Worm (Caenorhabditis elegans) whole organism, L2 larva: Measurements from ENCODE around the gene srd-74.
"Not testable (repeated sequence)": the region's sequence is repeated elsewhere in the genome, so short reads cannot be mapped to it uniquely, and the experiment has no call there.

Experiments
- C34F6.9 ChIP-seq: fragments of 150-350 bp; optimal IDR thresholded peaks from 2 replicates; lab custom pipeline; 2014; ENCODE audit warnings: missing biosample characterization, missing genetic modification characterization
- F13H6.1 ChIP-seq: sonication (generic microtip); optimal IDR thresholded peaks from 2 replicates; lab custom pipeline; 2016; ENCODE audit warnings: missing genetic modification characterization, missing compliant biosample characterization
- R02D3.7 ChIP-seq: fragments of 150-350 bp; optimal IDR thresholded peaks from 2 replicates; lab custom pipeline; 2014; ENCODE audit warnings: missing biosample characterization, missing genetic modification characterization
- Y55F3AM.14 ChIP-seq: fragments of 200-800 bp; sonication (Bioruptor generic); optimal IDR thresholded peaks from 2 replicates; lab custom pipeline; 2018; ENCODE audit warnings: mild to moderate bottlenecking, missing genetic modification characterization, missing compliant biosample characterization
- alr-1 ChIP-seq: fragments of 150-350 bp; optimal IDR thresholded peaks from 2 replicates; lab custom pipeline; 2014; ENCODE audit warnings: missing biosample characterization, missing genetic modification characterization
- aly-2 ChIP-seq: fragments of 150-350 bp; optimal IDR thresholded peaks from 2 replicates; lab custom pipeline; 2014; ENCODE audit warnings: missing biosample characterization, missing genetic modification characterization
- blmp-1 ChIP-seq: sonication (generic microtip); optimal IDR thresholded peaks from 2 replicates; lab custom pipeline; 2017; ENCODE audit warnings: missing genetic modification characterization, mild to moderate bottlenecking, missing compliant biosample characterization, antibody characterized with exemption, moderate library complexity; ENCODE audit not compliant: insufficient read depth
- ceh-16 ChIP-seq: fragments of 150-350 bp; optimal IDR thresholded peaks from 2 replicates; lab custom pipeline; 2014; ENCODE audit warnings: missing biosample characterization, missing genetic modification characterization
- ceh-82 ChIP-seq: fragments of 150-350 bp; optimal IDR thresholded peaks from 2 replicates; lab custom pipeline; 2014; ENCODE audit warnings: missing biosample characterization, missing genetic modification characterization
- crh-2 ChIP-seq: sonication (generic microtip); optimal IDR thresholded peaks from 2 replicates; lab custom pipeline; 2017; ENCODE audit warnings: missing biosample characterization, missing genetic modification characterization
- elt-1 ChIP-seq: fragments of 150-350 bp; optimal IDR thresholded peaks from 2 replicates; lab custom pipeline; 2014; ENCODE audit warnings: missing biosample characterization, missing genetic modification characterization
- elt-3 ChIP-seq: sonication (generic microtip); optimal IDR thresholded peaks from 2 replicates; lab custom pipeline; 2017; ENCODE audit warnings: missing biosample characterization, missing genetic modification characterization
- fos-1 ChIP-seq: fragments of 150-350 bp; optimal IDR thresholded peaks from 2 replicates; lab custom pipeline; 2014; ENCODE audit warnings: missing biosample characterization, missing genetic modification characterization
- gmeb-1 ChIP-seq: fragments of 150-350 bp; optimal IDR thresholded peaks from 2 replicates; lab custom pipeline; 2014; ENCODE audit warnings: missing biosample characterization, missing genetic modification characterization
- lin-13 ChIP-seq: fragments of 150-350 bp; optimal IDR thresholded peaks from 2 replicates; lab custom pipeline; 2014; ENCODE audit warnings: missing biosample characterization, missing genetic modification reagents, missing genetic modification characterization
- lsy-2 ChIP-seq, 2 experiments: fragments of 150-350 bp in 1 of 2; sonication (generic microtip) in 1 of 2; optimal IDR thresholded peaks; 2 replicates each; lab custom pipeline; 2014 to 2017; ENCODE audit warnings: missing biosample characterization in 2 of 2, missing genetic modification characterization in 2 of 2
- mab-5 ChIP-seq: fragments of 150-350 bp; optimal IDR thresholded peaks from 2 replicates; lab custom pipeline; 2014; ENCODE audit warnings: missing biosample characterization, missing genetic modification characterization
- mdl-1 ChIP-seq, 2 experiments: fragments of 150-350 bp in 1 of 2; sonication (generic microtip) in 1 of 2; optimal IDR thresholded peaks; 2 replicates each; lab custom pipeline; 2017; ENCODE audit warnings: missing biosample characterization in 2 of 2, missing genetic modification characterization in 2 of 2
- nhr-10 ChIP-seq: sonication (generic microtip); optimal IDR thresholded peaks from 2 replicates; lab custom pipeline; 2017; ENCODE audit warnings: missing biosample characterization, missing genetic modification characterization
- nhr-12 ChIP-seq: fragments of 150-350 bp; optimal IDR thresholded peaks from 2 replicates; lab custom pipeline; 2014; ENCODE audit warnings: missing biosample characterization, missing genetic modification characterization
- nhr-129 ChIP-seq: fragments of 150-350 bp; optimal IDR thresholded peaks from 2 replicates; lab custom pipeline; 2014; ENCODE audit warnings: missing biosample characterization, missing genetic modification characterization
- nhr-21 ChIP-seq: fragments of 150-350 bp; optimal IDR thresholded peaks from 2 replicates; lab custom pipeline; 2014; ENCODE audit warnings: missing biosample characterization, missing genetic modification characterization
- nhr-23 ChIP-seq: fragments of 150-350 bp; optimal IDR thresholded peaks from 2 replicates; lab custom pipeline; 2014; ENCODE audit warnings: missing biosample characterization, missing genetic modification reagents, missing genetic modification characterization
- nhr-237 ChIP-seq: fragments of 150-350 bp; optimal IDR thresholded peaks from 2 replicates; lab custom pipeline; 2014; ENCODE audit warnings: missing biosample characterization, missing genetic modification characterization
- nhr-25 ChIP-seq: fragments of 150-350 bp; sonication (generic microtip); optimal IDR thresholded peaks from 3 replicates; lab custom pipeline; 2014; ENCODE audit warnings: missing biosample characterization, missing genetic modification characterization
- nhr-6 ChIP-seq: fragments of 150-350 bp; optimal IDR thresholded peaks from 2 replicates; lab custom pipeline; 2014; ENCODE audit warnings: missing biosample characterization, missing genetic modification characterization
- nhr-77 ChIP-seq: fragments of 150-350 bp; optimal IDR thresholded peaks from 2 replicates; lab custom pipeline; 2014; ENCODE audit warnings: missing biosample characterization, missing genetic modification characterization
- sem-4 ChIP-seq: fragments of 150-350 bp; optimal IDR thresholded peaks from 2 replicates; lab custom pipeline; 2014; ENCODE audit warnings: missing biosample characterization, missing genetic modification reagents, missing genetic modification characterization
- skn-1 ChIP-seq: sonication (generic microtip); optimal IDR thresholded peaks from 2 replicates; lab custom pipeline; 2017; ENCODE audit warnings: missing biosample characterization, missing genetic modification characterization
- sma-3 ChIP-seq: sonication (generic microtip); optimal IDR thresholded peaks from 2 replicates; lab custom pipeline; 2016; ENCODE audit warnings: missing genetic modification reagents, missing genetic modification characterization, missing compliant biosample characterization
- sma-9 ChIP-seq, 2 experiments: fragments of 150-350 bp in 1 of 2; sonication (generic microtip) in 1 of 2; optimal IDR thresholded peaks; 2 replicates each; lab custom pipeline; 2014 to 2016; ENCODE audit warnings: missing genetic modification characterization in 2 of 2, mild to moderate bottlenecking in 1 of 2, missing biosample characterization in 1 of 2, missing compliant biosample characterization in 1 of 2, missing genetic modification reagents in 1 of 2, moderate library complexity in 1 of 2
- snpc-4 ChIP-seq: fragments of 150-350 bp; optimal IDR thresholded peaks from 2 replicates; lab custom pipeline; 2014; ENCODE audit warnings: missing biosample characterization, missing genetic modification characterization
- unc-39 ChIP-seq: fragments of 150-350 bp; optimal IDR thresholded peaks from 2 replicates; lab custom pipeline; 2014; ENCODE audit warnings: missing biosample characterization, missing genetic modification characterization
- unc-55 ChIP-seq: fragments of 150-350 bp; sonication (generic microtip); optimal IDR thresholded peaks from 3 replicates; lab custom pipeline; 2014; ENCODE audit warnings: missing biosample characterization, missing genetic modification reagents, missing genetic modification characterization
- unc-62 ChIP-seq: fragments of 150-350 bp; optimal IDR thresholded peaks from 2 replicates; lab custom pipeline; 2014; ENCODE audit warnings: missing biosample characterization, missing genetic modification reagents, missing genetic modification characterization
- zag-1 ChIP-seq: fragments of 150-350 bp; optimal IDR thresholded peaks from 2 replicates; lab custom pipeline; 2014; ENCODE audit warnings: missing biosample characterization, missing genetic modification characterization
- ztf-11 ChIP-seq: sonication (generic microtip); optimal IDR thresholded peaks from 2 replicates; lab custom pipeline; 2017; ENCODE audit warnings: missing biosample characterization, missing genetic modification characterization

Gene srd-74

ce11 chrIII:11773581-11773980, 8.3 kb upstream of the srd-74 start, which contains the start of gene gbf-1:
TSS of gene gbf-1 (minus strand) at chrIII:11773681.
- TF ChIP-seq ceh-82, nhr-237, nhr-10 (tag; lab: Kevin White, UChicago): not testable (repeated sequence)

- TF ChIP-seq Y55F3AM.14 (GFP tag; lab: Kevin White, UChicago) (no peak), nhr-10 (tag; lab: Kevin White, UChicago) (no peak), blmp-1 (tag; lab: Kevin White, UChicago) (peak; percentile 74), sem-4 (tag; lab: Kevin White, UChicago) (peak; percentile 49), gmeb-1 (tag; lab: Kevin White, UChicago) (peak; percentile 63), unc-55 (peak; percentile 62), mdl-1 (tag; optimal IDR thresholded peaks at IDR 0.05; lab: Kevin White, UChicago) (peak in 1 of 2 experiments; percentile 42), nhr-129 (peak; percentile 45), ceh-82 (tag; lab: Kevin White, UChicago) (no peak), fos-1 (tag; lab: Kevin White, UChicago) (peak; percentile 36), unc-62 (GFP tag; lab: Kevin White, UChicago) (no peak), lsy-2 (tag; optimal IDR thresholded peaks at IDR 0.05; lab: Kevin White, UChicago) (peak; percentile 3 to 70), nhr-25 (tag; lab: Kevin White, UChicago) (peak; percentile 27), C34F6.9 (tag; lab: Kevin White, UChicago) (peak; percentile 51), nhr-21 (tag; lab: Kevin White, UChicago) (no peak), crh-2 (tag; lab: Kevin White, UChicago) (peak; percentile 92)
- TF ChIP-seq, all 48 proteins: peak for 11
Observed at ce11 chrIII:11774508-11775000, 7.3 kb upstream of the srd-74 start, which contains the start of gene immp-1. TSS of gene immp-1 (plus strand) at chrIII:11774950.

DNA sequence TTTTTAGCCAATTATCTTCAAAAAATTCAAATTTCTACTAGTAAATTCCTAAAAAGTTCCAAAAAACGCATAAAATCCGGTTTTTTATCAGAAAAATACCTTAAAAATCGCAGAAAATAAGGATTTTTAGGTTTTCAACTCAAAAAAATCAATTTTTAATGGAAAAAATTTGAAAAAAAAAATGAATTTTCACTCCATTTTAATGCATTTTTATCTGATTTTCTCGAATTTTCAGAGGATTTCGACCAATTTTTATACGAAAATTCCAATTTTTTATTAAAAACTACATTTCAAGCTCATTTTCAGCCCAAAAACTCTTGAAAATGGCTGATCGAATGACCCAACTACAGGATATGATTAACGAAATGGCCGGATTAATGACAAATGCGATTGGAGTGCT, 4.6 kb upstream of the srd-74 start, which contains the start of gene mdt-21:
mdt-21 (plus strand) TSS at position 301 of the 400 bp plus-strand sequence.
- TF ChIP-seq nhr-23 (tag; lab: Kevin White, UChicago) (no peak), nhr-77 (no peak), lsy-2 (tag; optimal IDR thresholded peaks at IDR 0.05; lab: Kevin White, UChicago) (no peak), R02D3.7 (tag; lab: Kevin White, UChicago) (no peak), nhr-25 (tag; lab: Kevin White, UChicago) (no peak), lin-13 (GFP tag; lab: Kevin White, UChicago) (no peak), sma-9 (GFP tag; optimal IDR thresholded peaks at IDR 0.05; lab: Kevin White, UChicago) (no peak), sma-9 (tag; optimal IDR thresholded peaks at IDR 0.05; lab: Kevin White, UChicago) (no peak), F13H6.1 (tag; lab: Kevin White, UChicago) (no peak), unc-39 (tag; lab: Kevin White, UChicago) (no peak)
- TF ChIP-seq, all 48 proteins: peak for 0

DNA sequence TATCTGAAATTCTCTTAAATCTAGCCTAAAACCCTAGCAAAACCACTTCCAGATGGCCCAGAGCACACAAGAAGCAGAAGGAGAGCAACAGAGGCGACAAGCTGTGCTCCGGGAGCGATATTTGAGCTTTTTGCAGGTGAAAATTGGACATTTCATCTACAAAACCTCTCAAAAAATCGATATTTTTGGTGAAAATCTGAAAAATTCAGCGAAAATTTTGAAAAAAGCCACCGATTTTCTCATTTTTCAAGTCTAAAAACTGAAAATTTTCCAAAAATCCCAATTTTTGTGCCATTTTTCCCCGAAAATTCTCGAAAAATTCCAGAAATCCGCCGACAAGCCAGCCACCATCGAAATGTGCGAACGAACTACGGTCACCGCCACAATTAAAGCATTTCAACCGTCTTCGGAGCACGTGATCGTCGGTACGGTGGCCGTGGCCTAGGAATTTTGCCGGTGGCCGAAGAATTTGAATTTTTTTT, 1.7 kb upstream of the srd-74 start, which contains the start of gene C24H11.5:
C24H11.5 (plus strand) TSS at position 51 of the 482 bp plus-strand sequence.
- no peak for TF ChIP-seq mab-5 (tag; lab: Kevin White, UChicago)
- TF ChIP-seq nhr-129, result no peak
- no peak for TF ChIP-seq F13H6.1 (tag; lab: Kevin White, UChicago)
- TF ChIP-seq mdl-1 (tag; optimal IDR thresholded peaks at IDR 0.05; lab: Kevin White, UChicago), result no peak
- no peak for TF ChIP-seq snpc-4
- no peak for TF ChIP-seq sma-3 (GFP tag; lab: Kevin White, UChicago)
- no peak for TF ChIP-seq gmeb-1 (tag; lab: Kevin White, UChicago)
- no peak for TF ChIP-seq nhr-25 (tag; lab: Kevin White, UChicago)

ce11 chrIII:11785961-11786360, 4.1 kb downstream of the srd-74 start, which contains the start of gene tbx-38:
TSS of gene tbx-38 (minus strand) at chrIII:11786061.
- TF ChIP-seq zag-1, result no peak
- TF ChIP-seq sma-3 (GFP tag; lab: Kevin White, UChicago), result no peak
- no peak for TF ChIP-seq fos-1 (tag; lab: Kevin White, UChicago)
- TF ChIP-seq aly-2 (tag; lab: Kevin White, UChicago), result no peak
- TF ChIP-seq nhr-237 (tag; lab: Kevin White, UChicago), result no peak
- no peak for TF ChIP-seq nhr-12 (tag; lab: Kevin White, UChicago)
- TF ChIP-seq skn-1 (tag; lab: Kevin White, UChicago), result no peak
- no peak for TF ChIP-seq ceh-16 (tag; lab: Kevin White, UChicago)
- no peak for TF ChIP-seq elt-1
- no peak for TF ChIP-seq F13H6.1 (tag; lab: Kevin White, UChicago)
- TF ChIP-seq ztf-11 (tag; lab: Kevin White, UChicago), result no peak
- no peak for TF ChIP-seq snpc-4
- TF ChIP-seq nhr-21 (tag; lab: Kevin White, UChicago), result no peak
- TF ChIP-seq nhr-23 (tag; lab: Kevin White, UChicago), result no peak
- no peak for TF ChIP-seq unc-55
- no peak for TF ChIP-seq elt-3 (tag; lab: Kevin White, UChicago)
- no peak for TF ChIP-seq alr-1 (tag; lab: Kevin White, UChicago)
- no peak for TF ChIP-seq nhr-6 (tag; lab: Kevin White, UChicago)
